Worm (Caenorhabditis elegans) whole organism, young adult: ENCODE measurements around the gene F02D8.4.

Experiments
- B0019.2 ChIP-seq: fragments of 200-800 bp; sonication (Bioruptor generic); conservative IDR thresholded peaks from 2 replicates; pipeline ENCODE4 v1.3.6; 2022; ENCODE audit warnings: missing genetic modification reagents, missing genetic modification characterization, missing compliant biosample characterization
- B0035.1 ChIP-seq: sonication (generic microtip); optimal IDR thresholded peaks from 2 replicates; lab custom pipeline; 2016; ENCODE audit warnings: missing genetic modification characterization, mild to moderate bottlenecking, missing compliant biosample characterization, missing genotype, missing genetic modification reagents
- B0261.1 ChIP-seq: sonication (generic microtip); optimal IDR thresholded peaks from 2 replicates; lab custom pipeline; 2016; ENCODE audit warnings: mild to moderate bottlenecking, missing genetic modification characterization, moderate library complexity, missing compliant biosample characterization
- C06A6.2 ChIP-seq: fragments of 200-800 bp; sonication (Bioruptor generic); conservative IDR thresholded peaks from 2 replicates; pipeline ENCODE4 v1.3.6; 2022; ENCODE audit warnings: missing genetic modification characterization, missing compliant biosample characterization
- F37B4.10 ChIP-seq: fragments of 200-800 bp; sonication (Bioruptor generic); IDR thresholded peaks from 2 replicates; pipeline ENCODE4 v1.3.6; 2022; ENCODE audit warnings: missing genetic modification characterization, missing compliant biosample characterization
- F55B11.4 ChIP-seq: sonication (generic microtip); optimal IDR thresholded peaks from 2 replicates; lab custom pipeline; 2016; ENCODE audit warnings: missing compliant biosample characterization, missing genetic modification characterization, borderline replicate concordance; ENCODE audit not compliant: insufficient read depth
- T26A5.8 ChIP-seq: sonication (generic microtip); optimal IDR thresholded peaks from 2 replicates; lab custom pipeline; 2016; ENCODE audit warnings: missing genetic modification characterization, missing compliant biosample characterization
- Y53F4B.3 ChIP-seq: fragments of 200-800 bp; sonication (Bioruptor generic); IDR thresholded peaks from 2 replicates; pipeline ENCODE4 v1.3.6; 2022; ENCODE audit warnings: missing genetic modification reagents, missing genetic modification characterization, missing compliant biosample characterization
- Y67H2A.10 ChIP-seq: fragments of 200-800 bp; sonication (Bioruptor generic); conservative IDR thresholded peaks from 2 replicates; pipeline ENCODE4 v1.3.6; 2022; ENCODE audit warnings: missing genetic modification reagents, missing genetic modification characterization, missing compliant biosample characterization
- Y79H2A.3 ChIP-seq: fragments of 200-800 bp; sonication (Bioruptor generic); conservative IDR thresholded peaks from 2 replicates; pipeline ENCODE4 v1.3.6; 2022; ENCODE audit warnings: missing genetic modification reagents, missing genetic modification characterization, missing compliant biosample characterization
- Y95B8A.8 ChIP-seq: fragments of 200-800 bp; sonication (Bioruptor generic); IDR thresholded peaks from 2 replicates; pipeline ENCODE4 v1.3.6; 2022; ENCODE audit warnings: missing genetic modification reagents, missing genetic modification characterization, missing compliant biosample characterization
- attf-3 ChIP-seq: fragments of 200-800 bp; sonication (Bioruptor generic); conservative IDR thresholded peaks from 2 replicates; pipeline ENCODE4 v1.3.6; 2022; ENCODE audit warnings: missing genetic modification reagents, missing genetic modification characterization, missing compliant biosample characterization
- attf-5 ChIP-seq: fragments of 200-800 bp; sonication (Bioruptor generic); optimal IDR thresholded peaks from 2 replicates; lab custom pipeline; 2018; ENCODE audit warnings: mild to moderate bottlenecking, missing genetic modification characterization, missing compliant biosample characterization
- ceh-27 ChIP-seq: fragments of 200-800 bp; sonication (Bioruptor generic); optimal IDR thresholded peaks from 2 replicates; lab custom pipeline; 2018; ENCODE audit warnings: mild to moderate bottlenecking, missing genetic modification characterization, moderate library complexity, missing compliant biosample characterization
- ceh-91 ChIP-seq: fragments of 200-800 bp; sonication (Bioruptor generic); IDR thresholded peaks from 2 replicates; pipeline ENCODE4 v1.3.6; 2022; ENCODE audit warnings: missing genetic modification reagents, missing genetic modification characterization, missing compliant biosample characterization
- die-1 ChIP-seq: sonication (generic microtip); optimal IDR thresholded peaks from 2 replicates; lab custom pipeline; 2016; ENCODE audit warnings: missing genotype, mild to moderate bottlenecking, missing genetic modification characterization, missing compliant biosample characterization
- dpff-1 ChIP-seq: sonication (generic microtip); optimal IDR thresholded peaks from 2 replicates; lab custom pipeline; 2017; ENCODE audit warnings: mild to moderate bottlenecking, missing genetic modification characterization, missing compliant biosample characterization
- dpl-1 ChIP-seq: fragments of 150-350 bp; optimal IDR thresholded peaks from 2 replicates; lab custom pipeline; 2014; ENCODE audit warnings: missing biosample characterization, missing genetic modification reagents, missing genetic modification characterization
- egl-44 ChIP-seq: fragments of 200-800 bp; sonication (Bioruptor generic); IDR thresholded peaks from 2 replicates; pipeline ENCODE4 v1.3.6; 2022; ENCODE audit warnings: missing genetic modification reagents, missing genetic modification characterization, missing compliant biosample characterization
- ekl-4 ChIP-seq: fragments of 200-800 bp; sonication (Bioruptor generic); IDR thresholded peaks from 2 replicates; pipeline ENCODE4 v1.3.6; 2022; ENCODE audit warnings: missing genetic modification reagents, missing genetic modification characterization, missing compliant biosample characterization
- gei-17 ChIP-seq: fragments of 200-800 bp; sonication (Bioruptor generic); optimal IDR thresholded peaks from 2 replicates; lab custom pipeline; 2018; ENCODE audit warnings: mild to moderate bottlenecking, missing genetic modification characterization, missing compliant biosample characterization
- him-1 ChIP-seq: sonication (generic microtip); optimal IDR thresholded peaks from 2 replicates; lab custom pipeline; 2016; ENCODE audit warnings: missing genotype, missing genetic modification reagents, missing genetic modification characterization, missing compliant biosample characterization
- hlh-12 ChIP-seq: sonication (generic microtip); optimal IDR thresholded peaks from 2 replicates; lab custom pipeline; 2016; ENCODE audit warnings: missing genetic modification characterization, missing compliant biosample characterization
- hlh-26 ChIP-seq: fragments of 200-800 bp; sonication (Bioruptor generic); conservative IDR thresholded peaks from 2 replicates; pipeline ENCODE4 v1.3.6; 2022; ENCODE audit warnings: missing genetic modification reagents, missing genetic modification characterization, missing compliant biosample characterization
- hmg-20 ChIP-seq: fragments of 200-800 bp; sonication (Bioruptor generic); IDR thresholded peaks from 2 replicates; pipeline ENCODE4 v1.3.6; 2022; ENCODE audit warnings: missing genetic modification reagents, missing genetic modification characterization, missing compliant biosample characterization
- let-526 ChIP-seq: fragments of 200-800 bp; sonication (Bioruptor generic); IDR thresholded peaks from 2 replicates; pipeline ENCODE4 v1.3.6; 2022; ENCODE audit warnings: missing genetic modification reagents, missing genetic modification characterization, missing compliant biosample characterization
- lin-35 ChIP-seq, 3 experiments: fragments of 150-350 bp in 2 of 3; sonication (generic microtip) in 1 of 3; optimal IDR thresholded peaks; 2 replicates each; lab custom pipeline; 2014 to 2018; ENCODE audit warnings: missing biosample characterization in 3 of 3, missing genetic modification characterization in 3 of 3, missing genetic modification reagents in 3 of 3
- lin-40 ChIP-seq: sonication (generic microtip); optimal IDR thresholded peaks from 2 replicates; lab custom pipeline; 2016; ENCODE audit warnings: missing genetic modification characterization, mild to moderate bottlenecking, missing compliant biosample characterization, missing genotype, missing genetic modification reagents
- lin-54 ChIP-seq: fragments of 200-800 bp; sonication (Bioruptor generic); optimal IDR thresholded peaks from 2 replicates; lab custom pipeline; 2018; ENCODE audit warnings: mild to moderate bottlenecking, missing genetic modification characterization, missing compliant biosample characterization
- lir-1 ChIP-seq: fragments of 200-800 bp; sonication (Bioruptor generic); conservative IDR thresholded peaks from 2 replicates; pipeline ENCODE4 v1.3.6; 2022; ENCODE audit warnings: missing genetic modification reagents, missing genetic modification characterization, missing compliant biosample characterization
- lsl-1 ChIP-seq: fragments of 200-800 bp; sonication (Bioruptor generic); optimal IDR thresholded peaks from 2 replicates; lab custom pipeline; 2018; ENCODE audit warnings: mild to moderate bottlenecking, missing genetic modification characterization, moderate library complexity, missing compliant biosample characterization
- madf-3 ChIP-seq: fragments of 200-800 bp; sonication (Bioruptor generic); IDR thresholded peaks from 2 replicates; pipeline ENCODE4 v1.3.6; 2022; ENCODE audit warnings: missing genetic modification reagents, missing genetic modification characterization, missing compliant biosample characterization
- madf-8 ChIP-seq: fragments of 200-800 bp; sonication (Bioruptor generic); conservative IDR thresholded peaks from 2 replicates; pipeline ENCODE4 v1.3.6; 2022; ENCODE audit warnings: missing genetic modification reagents, missing genetic modification characterization, missing compliant biosample characterization
- mes-4 ChIP-seq: sonication (generic microtip); optimal IDR thresholded peaks from 2 replicates; lab custom pipeline; 2016; ENCODE audit warnings: missing genotype, missing genetic modification characterization, missing compliant biosample characterization
- nfya-1 ChIP-seq: sonication (generic microtip); optimal IDR thresholded peaks from 2 replicates; lab custom pipeline; 2017; ENCODE audit warnings: antibody characterized with exemption, missing compliant biosample characterization, missing genetic modification characterization, borderline replicate concordance; ENCODE audit not compliant: insufficient read depth
- nfya-2 ChIP-seq: fragments of 200-800 bp; sonication (Bioruptor generic); IDR thresholded peaks from 2 replicates; pipeline ENCODE4 v1.3.6; 2022; ENCODE audit warnings: missing genetic modification reagents, missing genetic modification characterization, missing compliant biosample characterization
- nfyb-1 ChIP-seq: fragments of 200-800 bp; sonication (Bioruptor generic); IDR thresholded peaks from 2 replicates; pipeline ENCODE4 v1.3.6; 2022; ENCODE audit warnings: missing genetic modification reagents, missing genetic modification characterization, missing compliant biosample characterization
- nhr-27 ChIP-seq: fragments of 200-800 bp; sonication (Bioruptor generic); optimal IDR thresholded peaks from 2 replicates; lab custom pipeline; 2018; ENCODE audit warnings: mild to moderate bottlenecking, missing genetic modification characterization, moderate library complexity, missing compliant biosample characterization
- nhr-80 ChIP-seq: sonication (generic microtip); optimal IDR thresholded peaks from 2 replicates; lab custom pipeline; 2016; ENCODE audit warnings: missing genetic modification characterization, missing compliant biosample characterization
- nhr-90 ChIP-seq: sonication (generic microtip); optimal IDR thresholded peaks from 2 replicates; lab custom pipeline; 2016; ENCODE audit warnings: missing genotype, mild to moderate bottlenecking, missing genetic modification characterization, missing compliant biosample characterization
- pbrm-1 ChIP-seq: fragments of 200-800 bp; sonication (Bioruptor generic); IDR thresholded peaks from 2 replicates; pipeline ENCODE4 v1.3.6; 2022; ENCODE audit warnings: missing genetic modification reagents, missing genetic modification characterization, missing compliant biosample characterization
- repo-1 ChIP-seq: sonication (generic microtip); optimal IDR thresholded peaks from 2 replicates; lab custom pipeline; 2017; ENCODE audit warnings: mild to moderate bottlenecking, missing genetic modification characterization, missing compliant biosample characterization
- snpc-3.4 ChIP-seq: sonication (generic microtip); optimal IDR thresholded peaks from 2 replicates; lab custom pipeline; 2017; ENCODE audit warnings: missing genetic modification characterization, mild to moderate bottlenecking, missing compliant biosample characterization, antibody characterized with exemption, moderate library complexity, missing genotype, missing genetic modification reagents
- somi-1 ChIP-seq: fragments of 200-800 bp; sonication (Bioruptor generic); optimal IDR thresholded peaks from 2 replicates; lab custom pipeline; 2018; ENCODE audit warnings: mild to moderate bottlenecking, missing genetic modification characterization, missing compliant biosample characterization
- tbp1 ChIP-seq: fragments of 200-800 bp; sonication (Bioruptor generic); optimal IDR thresholded peaks from 2 replicates; lab custom pipeline; 2018; ENCODE audit warnings: mild to moderate bottlenecking, missing genetic modification characterization, missing compliant biosample characterization
- tbx-9 ChIP-seq: sonication (generic microtip); optimal IDR thresholded peaks from 2 replicates; lab custom pipeline; 2016; ENCODE audit warnings: borderline replicate concordance, missing genetic modification characterization, inconsistent platforms, missing compliant biosample characterization
- unc-130 ChIP-seq: sonication (generic microtip); optimal IDR thresholded peaks from 2 replicates; lab custom pipeline; 2016; ENCODE audit warnings: missing genetic modification reagents, missing genetic modification characterization, missing compliant biosample characterization
- unc-62 ChIP-seq: fragments of 150-350 bp; optimal IDR thresholded peaks from 2 replicates; lab custom pipeline; 2014; ENCODE audit warnings: missing biosample characterization, missing genetic modification reagents, missing genetic modification characterization
- ztf-25 ChIP-seq: fragments of 200-800 bp; sonication (Bioruptor generic); IDR thresholded peaks from 2 replicates; pipeline ENCODE4 v1.3.6; 2022; ENCODE audit warnings: missing genetic modification reagents, missing genetic modification characterization, missing compliant biosample characterization

F02D8.4 gene

DNA sequence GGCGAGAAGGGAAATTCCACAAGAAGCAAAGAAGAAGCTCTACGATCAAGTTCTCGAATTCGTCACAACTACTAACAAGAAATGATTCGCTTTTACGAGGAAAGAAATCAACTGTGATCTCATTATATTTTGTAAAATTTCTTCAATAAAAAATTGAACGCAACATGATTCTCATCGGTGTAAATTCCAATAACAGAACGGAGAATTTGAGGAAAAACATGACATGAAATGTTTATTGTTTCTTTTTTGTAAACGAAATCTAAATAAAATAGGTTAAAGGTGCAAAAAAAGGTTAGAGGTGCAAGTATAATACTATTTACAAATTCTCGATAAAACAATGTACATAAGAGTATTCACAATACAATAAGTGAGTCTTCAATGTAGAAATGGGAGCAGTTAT lies 6.8 kb downstream of the F02D8.4 start (continued):
- TF ChIP-seq lin-54 (peak; percentile 51), dpl-1 (GFP tag; lab: Kevin White, UChicago) (no peak), attf-3 (GFP tag; lab: Robert Waterston, UW) (no peak), C06A6.2 (no peak), mes-4 (tag; lab: Kevin White, UChicago) (no peak), lir-1 (GFP tag; lab: Robert Waterston, UW) (no peak), tbx-9 (tag; lab: Kevin White, UChicago) (no peak), T26A5.8 (tag; lab: Kevin White, UChicago) (no peak), hmg-20 (GFP tag; lab: Robert Waterston, UW) (no peak), nhr-90 (tag; lab: Kevin White, UChicago) (no peak), dpff-1 (tag; lab: Kevin White, UChicago) (no peak), B0035.1 (tag; lab: Kevin White, UChicago) (no peak), let-526 (no peak), somi-1 (GFP tag; lab: Kevin White, UChicago) (no peak), nhr-27 (tag; lab: Kevin White, UChicago) (no peak), nfyb-1 (no peak), pbrm-1 (0 out of 2 replicates have a peak, but pooled peaks have one; percentile 13), lin-40 (tag; lab: Kevin White, UChicago) (no peak), him-1 (no peak), madf-8 (GFP tag; lab: Robert Waterston, UW) (peak; percentile 23; the same call in 1 of the 2 replicates), repo-1 (tag; lab: Kevin White, UChicago) (peak; percentile 11), Y67H2A.10 (GFP tag; lab: Robert Waterston, UW) (no peak), nfya-2 (GFP tag; lab: Robert Waterston, UW) (no peak), Y79H2A.3 (GFP tag; lab: Robert Waterston, UW) (peak; percentile 39; the same call in 1 of the 2 replicates), ztf-25 (GFP tag; lab: Robert Waterston, UW) (no peak), F55B11.4 (no peak), madf-3 (peak; percentile 48; the same call in 1 of the 2 replicates), B0261.1 (tag; lab: Kevin White, UChicago) (no peak), unc-62 (GFP tag; lab: Kevin White, UChicago) (no peak), nhr-80 (tag; lab: Kevin White, UChicago) (no peak), attf-5 (peak; percentile 28), F37B4.10 (GFP tag; lab: Robert Waterston, UW) (no peak), Y95B8A.8 (GFP tag; lab: Robert Waterston, UW) (peak; percentile 91), hlh-26 (no peak), ceh-27 (GFP tag; lab: Kevin White, UChicago) (no peak), lsl-1 (GFP tag; lab: Kevin White, UChicago) (peak; percentile 46), nfya-1 (tag; lab: Kevin White, UChicago) (no peak), unc-130 (GFP tag; lab: Kevin White, UChicago) (peak; percentile 65), snpc-3.4 (tag; lab: Kevin White, UChicago) (peak; percentile 74), ekl-4 (GFP tag; lab: Robert Waterston, UW) (peak; percentile 72), die-1 (tag; lab: Kevin White, UChicago) (peak; percentile 50), gei-17 (GFP tag; lab: Kevin White, UChicago) (no peak), tbp1 (peak; percentile 42), hlh-12 (tag; lab: Kevin White, UChicago) (no peak), ceh-91 (GFP tag; lab: Robert Waterston, UW) (no peak), egl-44 (GFP tag; lab: Robert Waterston, UW) (peak; percentile 44; the same call in 1 of the 2 replicates), B0019.2 (GFP tag; lab: Robert Waterston, UW) (no peak), Y53F4B.3 (GFP tag; lab: Robert Waterston, UW) (no peak), lin-35 (GFP tag; optimal IDR thresholded peaks at IDR 0.05; lab: Kevin White, UChicago) (no peak)
